Worm (Caenorhabditis elegans) whole organism, L3 larva: Measurements from ENCODE around the gene nep-11.

Experiments
- ceh-82 ChIP-seq: fragments of 150-350 bp; optimal IDR thresholded peaks from 2 replicates; lab custom pipeline; 2014; ENCODE audit warnings: missing biosample characterization, missing genetic modification characterization
- egl-27 ChIP-seq: sonication (generic microtip); optimal IDR thresholded peaks from 4 replicates; lab custom pipeline; 2017; ENCODE audit warnings: missing biosample characterization, missing genetic modification reagents, missing genetic modification characterization
- mdl-1 ChIP-seq: fragments of 150-350 bp; optimal IDR thresholded peaks from 2 replicates; lab custom pipeline; 2014; ENCODE audit warnings: missing biosample characterization, missing genetic modification characterization

- TF ChIP-seq egl-27 (tag; lab: Kevin White, UChicago) (no peak), ceh-82 (no peak), mdl-1 (tag; lab: Kevin White, UChicago) (no peak)
Measured at ce11 chrII:3429400-3429799, 4.1 kb upstream of the nep-11 start, which contains the start of gene C16C8.18.
